Fruit fly (Drosophila melanogaster): ENCODE results near the gene Prosalpha2.

Prosalpha2 gene

DNA sequence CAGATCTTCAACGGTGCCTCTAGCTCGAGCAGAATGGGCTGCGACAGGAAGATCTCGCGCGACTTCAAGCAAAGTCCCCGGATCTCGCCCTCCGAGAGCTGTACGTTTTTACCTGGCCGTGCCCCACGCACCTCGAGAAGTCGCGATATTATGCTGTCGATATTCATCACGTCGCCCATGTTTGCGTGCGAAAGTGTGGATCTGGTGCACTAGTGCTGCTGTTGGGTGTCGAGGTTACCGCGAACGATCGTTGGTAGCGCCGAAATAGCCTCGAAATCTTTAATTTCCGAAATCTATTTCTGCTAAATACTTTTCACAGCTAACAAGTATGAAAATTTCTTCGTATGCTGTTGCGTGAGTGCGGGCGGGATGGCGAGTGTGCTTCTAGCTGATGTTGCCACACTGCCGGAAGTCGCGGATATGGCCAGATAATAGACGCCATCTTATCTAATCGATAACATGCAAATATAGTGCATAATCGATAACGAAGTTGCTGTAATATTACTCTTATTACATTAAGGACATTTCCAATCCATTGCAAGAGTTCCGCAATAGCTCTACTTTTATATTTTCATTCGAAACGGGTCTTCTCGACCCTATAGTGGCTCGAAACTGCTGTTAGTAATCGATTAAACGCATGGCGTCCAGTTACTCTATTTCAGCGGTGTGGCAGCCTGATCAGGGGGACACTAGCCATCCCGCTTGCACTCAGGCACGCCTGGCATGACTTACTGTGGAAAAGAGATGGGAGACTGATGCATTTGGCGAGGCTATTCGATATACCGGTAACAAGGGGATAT lies 5.4 kb upstream of the Prosalpha2 start, which contains the start of gene Pp1-87B (continued):
- TF ChIP-seq GATAe (GFP tag; conservative IDR thresholded peaks at IDR 0.05) (no peak), CG31365 (tag; optimal IDR thresholded peaks at IDR 0.05) (no peak), Sox100B (GFP tag; optimal IDR thresholded peaks at IDR 0.05) (no peak), ken (GFP tag; IDR thresholded peaks at IDR 0.05) (no peak), Asciz (GFP tag; optimal IDR thresholded peaks at IDR 0.05) (no peak), Poxn (GFP tag; IDR thresholded peaks at IDR 0.05) (no peak), tin (GFP tag; optimal IDR thresholded peaks at IDR 0.05) (no peak), CG11504 (tag; optimal IDR thresholded peaks at IDR 0.05) (no peak), pfk (GFP tag; optimal IDR thresholded peaks at IDR 0.05) (no peak), lmd (GFP tag; IDR thresholded peaks at IDR 0.05) (no peak), aop (GFP tag; IDR thresholded peaks at IDR 0.05) (no peak), CG9437 (GFP tag; optimal IDR thresholded peaks at IDR 0.05) (peak; percentile 37), Scr (GFP tag; IDR thresholded peaks at IDR 0.05; ENCODE audit: partially characterized antibody) (no peak), CG11085 (GFP tag; IDR thresholded peaks at IDR 0.05) (no peak), trh (GFP tag; optimal IDR thresholded peaks at IDR 0.05) (no peak), Rx (GFP tag; IDR thresholded peaks at IDR 0.05) (no peak), Fer2 (tag; optimal IDR thresholded peaks at IDR 0.05) (no peak), vnd (GFP tag; IDR thresholded peaks at IDR 0.05; ENCODE audit: partially characterized antibody) (peak; percentile 56; the same call in 2 of the 3 replicates), CG17361 (GFP tag; IDR thresholded peaks at IDR 0.05) (peak; percentile 80), Opbp (GFP tag; IDR thresholded peaks at IDR 0.05; ENCODE audit: partially characterized antibody) (no peak), CG15514 (GFP tag; optimal IDR thresholded peaks at IDR 0.05) (no peak), btn (GFP tag; optimal IDR thresholded peaks at IDR 0.05) (no peak), CG13424 (tag; optimal IDR thresholded peaks at IDR 0.05) (no peak), dan (GFP tag; IDR thresholded peaks at IDR 0.05) (no peak), CG2129 (GFP tag; IDR thresholded peaks at IDR 0.05; ENCODE audit: partially characterized antibody) (no peak), CG6854 (GFP tag; optimal IDR thresholded peaks at IDR 0.05) (no peak), CG6689 (GFP tag; IDR thresholded peaks at IDR 0.05) (no peak), CG2120 (GFP tag; optimal IDR thresholded peaks at IDR 0.05) (peak; percentile 7), pb (GFP tag; optimal IDR thresholded peaks at IDR 0.05) (no peak), CG18011 (GFP tag; optimal IDR thresholded peaks at IDR 0.05) (no peak), bowl (GFP tag; IDR thresholded peaks at IDR 0.05) (no peak), Hr51 (GFP tag; optimal IDR thresholded peaks at IDR 0.05) (no peak), gem (tag; optimal IDR thresholded peaks at IDR 0.05) (no peak), otp (GFP tag; IDR thresholded peaks at IDR 0.05) (no peak), pros (GFP tag; optimal IDR thresholded peaks at IDR 0.05) (no peak), gce (GFP tag; IDR thresholded peaks at IDR 0.05) (no peak), bsh (GFP tag; optimal IDR thresholded peaks at IDR 0.05) (no peak), MESR4 (GFP tag; optimal IDR thresholded peaks at IDR 0.05) (peak; percentile 98), repo (GFP tag; optimal IDR thresholded peaks at IDR 0.05) (no peak), sd (tag; optimal IDR thresholded peaks at IDR 0.05) (no peak), Doc3 (GFP tag; IDR thresholded peaks at IDR 0.05; ENCODE audit: partially characterized antibody) (no peak), CG10366 (GFP tag; IDR thresholded peaks at IDR 0.05) (no peak), CG34376 (GFP tag; optimal IDR thresholded peaks at IDR 0.05) (peak; percentile 9), CG13287 (GFP tag; IDR thresholded peaks at IDR 0.05; ENCODE audit: partially characterized antibody) (no peak), CG13123 (GFP tag; optimal IDR thresholded peaks at IDR 0.05) (no peak), Mad (GFP tag; optimal IDR thresholded peaks at IDR 0.05) (no peak), Awh (GFP tag; IDR thresholded peaks at IDR 0.05) (no peak), CG14965 (GFP tag; optimal IDR thresholded peaks at IDR 0.05; ENCODE audit: borderline replicate concordance) (no peak), cato (GFP tag; optimal IDR thresholded peaks at IDR 0.05; ENCODE audit: borderline replicate concordance) (no peak)

Measured in whole organism, embryonic.